Worm (Caenorhabditis elegans) whole organism, L1 larva: Measurements from ENCODE around the gene paf-2.

Source experiments
- C34B4.2 ChIP-seq: sonication (generic microtip); optimal IDR thresholded peaks from 2 replicates; lab custom pipeline; 2017; ENCODE audit warnings: mild to moderate bottlenecking, missing genetic modification characterization, missing compliant biosample characterization
- aly-2 ChIP-seq: fragments of 150-350 bp; optimal IDR thresholded peaks from 2 replicates; lab custom pipeline; 2014; ENCODE audit warnings: missing biosample characterization, missing genetic modification characterization
- ceh-82 ChIP-seq, 3 experiments: fragments of 150-350 bp in 1 of 3; sonication (generic microtip) in 2 of 3; optimal IDR thresholded peaks; 2 replicates each; lab custom pipeline; 2014 to 2017; ENCODE audit warnings: missing biosample characterization in 3 of 3, missing genetic modification characterization in 3 of 3
- ceh-88 ChIP-seq: fragments of 200-800 bp; sonication (Bioruptor generic); IDR thresholded peaks from 2 replicates; pipeline ENCODE4 v1.3.6; 2022; ENCODE audit warnings: missing genetic modification characterization, missing compliant biosample characterization
- ces-1 ChIP-seq: fragments of 150-350 bp; optimal IDR thresholded peaks from 2 replicates; lab custom pipeline; 2014; ENCODE audit warnings: missing biosample characterization, missing genetic modification reagents, missing genetic modification characterization
- dpl-1 ChIP-seq, 3 experiments: fragments of 150-350 bp in 2 of 3; sonication (generic microtip) in 1 of 3; optimal IDR thresholded peaks; 2 replicates each; lab custom pipeline; 2014 to 2017; ENCODE audit warnings: missing biosample characterization in 3 of 3, missing genetic modification characterization in 3 of 3, missing genetic modification reagents in 3 of 3
- dsc-1 ChIP-seq: sonication (generic microtip); optimal IDR thresholded peaks from 2 replicates; lab custom pipeline; 2016; ENCODE audit warnings: mild to moderate bottlenecking, missing genetic modification characterization, missing compliant biosample characterization
- efl-1 ChIP-seq, 4 experiments: fragments of 150-350 bp; optimal IDR thresholded peaks in 3 of 4; peaks in 1 of 4; 1 replicate in 1 of 4; 2 replicates in 3 of 4; lab custom pipeline; 2014; ENCODE audit warnings: missing biosample characterization in 2 of 4, missing genetic modification characterization in 2 of 4, missing genetic modification reagents in 2 of 4
- egl-13 ChIP-seq: sonication (generic microtip); optimal IDR thresholded peaks from 2 replicates; lab custom pipeline; 2016; ENCODE audit warnings: missing genotype, missing genetic modification reagents, missing genetic modification characterization, missing compliant biosample characterization
- elt-2 ChIP-seq: sonication (generic microtip); optimal IDR thresholded peaks from 2 replicates; lab custom pipeline; 2016; ENCODE audit warnings: missing genetic modification characterization, mild to moderate bottlenecking, inconsistent platforms, missing compliant biosample characterization, missing genetic modification reagents
- fkh-10 ChIP-seq: sonication (generic microtip); optimal IDR thresholded peaks from 2 replicates; lab custom pipeline; 2017; ENCODE audit warnings: missing biosample characterization, missing genetic modification reagents, missing genetic modification characterization
- fkh-4 ChIP-seq: sonication (generic microtip); optimal IDR thresholded peaks from 2 replicates; lab custom pipeline; 2016; ENCODE audit warnings: missing compliant biosample characterization, missing genetic modification characterization, borderline replicate concordance
- hpl-2 ChIP-seq: fragments of 150-350 bp; optimal IDR thresholded peaks from 2 replicates; lab custom pipeline; 2014; ENCODE audit warnings: missing biosample characterization, missing genetic modification reagents, missing genetic modification characterization
- jun-1 ChIP-seq: fragments of 150-350 bp; optimal IDR thresholded peaks from 2 replicates; lab custom pipeline; 2014; ENCODE audit warnings: missing biosample characterization, missing genetic modification reagents, missing genetic modification characterization
- lin-13 ChIP-seq: fragments of 150-350 bp; optimal IDR thresholded peaks from 2 replicates; lab custom pipeline; 2014; ENCODE audit warnings: missing biosample characterization, missing genetic modification reagents, missing genetic modification characterization
- lin-14 ChIP-seq: fragments of 200-800 bp; sonication (Bioruptor generic); optimal IDR thresholded peaks from 2 replicates; lab custom pipeline; 2018; ENCODE audit warnings: mild to moderate bottlenecking, missing genetic modification characterization, moderate library complexity, missing compliant biosample characterization
- lin-35 ChIP-seq, 2 experiments: fragments of 150-350 bp; optimal IDR thresholded peaks; 2 replicates each; lab custom pipeline; 2014; ENCODE audit warnings: missing biosample characterization in 2 of 2, missing genetic modification characterization in 2 of 2, missing genetic modification reagents in 2 of 2
- lin-39 ChIP-seq: fragments of 150-350 bp; optimal IDR thresholded peaks from 2 replicates; lab custom pipeline; 2014; ENCODE audit warnings: missing biosample characterization, missing genetic modification reagents, missing genetic modification characterization
- lir-3 ChIP-seq: sonication (generic microtip); optimal IDR thresholded peaks from 2 replicates; lab custom pipeline; 2016; ENCODE audit warnings: mild to moderate bottlenecking, missing genetic modification characterization, moderate library complexity, missing compliant biosample characterization; ENCODE audit not compliant: poor library complexity
- mep-1 ChIP-seq: fragments of 150-350 bp; optimal IDR thresholded peaks from 2 replicates; lab custom pipeline; 2014; ENCODE audit warnings: missing biosample characterization, missing genetic modification characterization
- nhr-11 ChIP-seq: fragments of 150-350 bp; optimal IDR thresholded peaks from 2 replicates; lab custom pipeline; 2014; ENCODE audit warnings: missing biosample characterization, missing genetic modification characterization
- nhr-19 ChIP-seq: fragments of 200-800 bp; sonication (Bioruptor generic); conservative IDR thresholded peaks from 2 replicates; pipeline ENCODE4 v1.3.6; 2022; ENCODE audit warnings: missing genetic modification characterization, missing compliant biosample characterization
- nhr-20 ChIP-seq: sonication (generic microtip); optimal IDR thresholded peaks from 2 replicates; lab custom pipeline; 2016; ENCODE audit warnings: mild to moderate bottlenecking, missing genetic modification characterization, missing compliant biosample characterization
- nhr-237 ChIP-seq: fragments of 150-350 bp; optimal IDR thresholded peaks from 2 replicates; lab custom pipeline; 2014; ENCODE audit warnings: missing biosample characterization, missing genetic modification characterization
- nhr-28 ChIP-seq: fragments of 150-350 bp; optimal IDR thresholded peaks from 2 replicates; lab custom pipeline; 2014; ENCODE audit warnings: missing biosample characterization, missing genetic modification characterization
- nhr-84 ChIP-seq: sonication (generic microtip); optimal IDR thresholded peaks from 2 replicates; lab custom pipeline; 2017; ENCODE audit warnings: missing biosample characterization, missing genetic modification characterization
- nhr-90 ChIP-seq: sonication (generic microtip); optimal IDR thresholded peaks from 2 replicates; lab custom pipeline; 2016; ENCODE audit warnings: mild to moderate bottlenecking, missing genetic modification characterization, missing compliant biosample characterization; ENCODE audit not compliant: poor library complexity
- pqm-1 ChIP-seq: sonication (generic microtip); optimal IDR thresholded peaks from 3 replicates; lab custom pipeline; 2017; ENCODE audit warnings: missing biosample characterization, missing genetic modification characterization
- rnt-1 ChIP-seq: sonication (generic microtip); optimal IDR thresholded peaks from 2 replicates; lab custom pipeline; 2016; ENCODE audit warnings: mild to moderate bottlenecking, missing genetic modification characterization, moderate library complexity, missing compliant biosample characterization
- skn-1 ChIP-seq: fragments of 150-350 bp; optimal IDR thresholded peaks from 2 replicates; lab custom pipeline; 2014; ENCODE audit warnings: missing biosample characterization, missing genetic modification characterization
- snpc-4 ChIP-seq: fragments of 150-350 bp; optimal IDR thresholded peaks from 2 replicates; lab custom pipeline; 2014; ENCODE audit warnings: missing biosample characterization, missing genetic modification characterization
- snu-23 ChIP-seq: sonication (generic microtip); optimal IDR thresholded peaks from 2 replicates; lab custom pipeline; 2016; ENCODE audit warnings: missing genetic modification characterization, missing compliant biosample characterization
- sox-4 ChIP-seq: sonication (generic microtip); optimal IDR thresholded peaks from 2 replicates; lab custom pipeline; 2016; ENCODE audit warnings: missing genetic modification characterization, missing compliant biosample characterization
- sptf-1 ChIP-seq: fragments of 150-350 bp; optimal IDR thresholded peaks from 2 replicates; lab custom pipeline; 2014; ENCODE audit warnings: missing biosample characterization, missing genetic modification characterization
- sup-37 ChIP-seq: fragments of 200-800 bp; sonication (Bioruptor generic); optimal IDR thresholded peaks from 2 replicates; lab custom pipeline; 2018; ENCODE audit warnings: mild to moderate bottlenecking, missing genetic modification characterization, missing compliant biosample characterization
- swsn-7 ChIP-seq: sonication (generic microtip); optimal IDR thresholded peaks from 2 replicates; lab custom pipeline; 2016; ENCODE audit warnings: missing genetic modification characterization, missing compliant biosample characterization
- unc-130 ChIP-seq: fragments of 150-350 bp; optimal IDR thresholded peaks from 2 replicates; lab custom pipeline; 2017; ENCODE audit warnings: missing biosample characterization, missing genetic modification characterization, inconsistent platforms
- unc-62 ChIP-seq: fragments of 150-350 bp; optimal IDR thresholded peaks from 2 replicates; lab custom pipeline; 2014; ENCODE audit warnings: missing biosample characterization, missing genetic modification reagents, missing genetic modification characterization
- unc-98 ChIP-seq: fragments of 200-800 bp; sonication (Bioruptor generic); IDR thresholded peaks from 2 replicates; pipeline ENCODE4 v1.3.6; 2022; ENCODE audit warnings: missing genetic modification characterization, missing compliant biosample characterization
- vab-15 ChIP-seq: sonication (generic microtip); optimal IDR thresholded peaks from 2 replicates; lab custom pipeline; 2017; ENCODE audit warnings: missing genotype, mild to moderate bottlenecking, missing genetic modification characterization, missing compliant biosample characterization
- ztf-11 ChIP-seq, 2 experiments: sonication (generic microtip); optimal IDR thresholded peaks; 2 replicates each; lab custom pipeline; 2016 to 2017; ENCODE audit warnings: missing genetic modification characterization in 2 of 2, missing biosample characterization in 1 of 2, missing compliant biosample characterization in 1 of 2

The paf-2 gene

ce11 chrX:4283989-4284388, 13.6 kb downstream of the paf-2 start, which contains the start of gene ets-10:
Gene ets-10 (plus strand): TSS chrX:4284189.
- TF ChIP-seq snpc-4 (tag; lab: Kevin White, UChicago) (no peak), efl-1 (optimal IDR thresholded peaks at IDR 0.05; lab: Kevin White, UChicago) (no peak), efl-1 (GFP tag; optimal IDR thresholded peaks at IDR 0.05 in 1 of 2; lab: Kevin White, UChicago) (peak in 1 of 2 experiments; percentile 65), sox-4 (tag; lab: Kevin White, UChicago) (no peak)

DNA sequence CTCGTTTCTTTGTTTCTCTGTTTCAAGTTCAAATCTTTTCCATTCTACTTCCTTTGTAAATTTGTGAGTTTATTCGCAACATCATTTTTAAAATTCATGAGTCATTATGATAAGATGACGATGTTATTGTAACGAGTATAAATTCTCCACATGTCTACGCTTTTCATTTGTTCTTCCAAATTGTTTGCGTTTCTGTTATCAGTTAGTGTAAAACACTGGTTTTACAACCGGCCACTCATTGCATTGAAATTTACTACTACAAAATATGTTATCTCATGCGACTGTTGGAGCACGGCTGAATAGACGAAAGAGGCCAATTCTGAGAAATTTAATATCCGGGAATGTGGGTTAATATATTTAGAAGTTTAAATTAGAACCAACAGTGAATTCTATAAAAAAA, 15.2 kb downstream of the paf-2 start, which contains the start of gene C52B9.19:
Gene C52B9.19, plus strand, starts transcription at position 176 of the 400 bp plus-strand sequence.
- TF ChIP-seq snpc-4 (tag; lab: Kevin White, UChicago) = no peak
- TF ChIP-seq lin-13 (GFP tag; lab: Kevin White, UChicago) = no peak
- TF ChIP-seq efl-1 (optimal IDR thresholded peaks at IDR 0.05; lab: Kevin White, UChicago) = no peak
- no peak for TF ChIP-seq efl-1 (GFP tag; optimal IDR thresholded peaks at IDR 0.05 in 1 of 2; lab: Kevin White, UChicago)
- peak; percentile 24 for TF ChIP-seq jun-1 (tag; lab: Kevin White, UChicago)
- no peak for TF ChIP-seq snu-23 (GFP tag; lab: Kevin White, UChicago)
- TF ChIP-seq ceh-82 (tag; optimal IDR thresholded peaks at IDR 0.05; lab: Kevin White, UChicago) = no peak
- TF ChIP-seq elt-2 (tag; lab: Kevin White, UChicago) = peak; percentile 71
- no peak for TF ChIP-seq aly-2 (tag; lab: Kevin White, UChicago)
- TF ChIP-seq C34B4.2 (tag; lab: Kevin White, UChicago) = no peak
- no peak for TF ChIP-seq ces-1 (GFP tag; lab: Kevin White, UChicago)
- no peak for TF ChIP-seq lir-3 (tag; lab: Kevin White, UChicago)
- TF ChIP-seq pqm-1 (tag; lab: Kevin White, UChicago) = peak; percentile 45
- no peak for TF ChIP-seq fkh-10
- TF ChIP-seq nhr-84 (tag; lab: Kevin White, UChicago) = no peak
- no peak for TF ChIP-seq lin-14 (GFP tag; lab: Kevin White, UChicago)
- no peak for TF ChIP-seq nhr-20 (tag; lab: Kevin White, UChicago)

DNA sequence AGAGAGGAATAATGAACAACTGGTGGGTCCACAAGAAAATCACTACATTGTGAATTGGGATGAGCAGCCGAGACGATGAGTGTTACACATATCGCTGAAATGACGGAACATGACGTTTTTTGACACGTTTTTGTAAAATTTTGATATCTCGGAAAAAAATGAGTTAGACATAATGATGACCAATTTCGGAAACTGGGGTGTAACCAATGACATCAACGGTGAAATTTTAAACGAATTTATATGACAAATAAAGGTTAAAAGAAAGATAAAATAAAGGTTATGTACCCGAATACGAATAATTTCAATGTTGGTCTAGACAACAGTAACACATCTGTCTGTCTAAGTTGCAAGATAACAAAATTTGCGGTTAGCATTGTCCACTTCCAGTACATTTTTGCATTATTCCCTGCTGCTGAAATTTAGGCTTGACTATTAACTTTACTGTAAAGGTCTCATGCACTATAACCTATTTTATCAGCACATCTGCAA, 18.2 kb downstream of the paf-2 start, which contains the start of the genes twk-28 and ets-9:
Gene twk-28, minus strand, starts transcription at position 51 of the 489 bp plus-strand sequence.
Gene ets-9, plus strand, starts transcription at position 410 of the 489 bp plus-strand sequence.
- TF ChIP-seq rnt-1 = peak; percentile 30
- TF ChIP-seq dpl-1 (GFP tag; optimal IDR thresholded peaks at IDR 0.05; lab: Kevin White, UChicago) = no peak
- no peak for TF ChIP-seq unc-98
- TF ChIP-seq, all 84 proteins: peak for 1

- TF ChIP-seq vab-15 = no peak
- TF ChIP-seq nhr-90 (tag; lab: Kevin White, UChicago) = no peak
- no peak for TF ChIP-seq lir-3 (tag; lab: Kevin White, UChicago)
- TF ChIP-seq jun-1 (tag; lab: Kevin White, UChicago) = no peak
- no peak for TF ChIP-seq lin-35 (GFP tag; optimal IDR thresholded peaks at IDR 0.05; lab: Kevin White, UChicago)
- no peak for TF ChIP-seq mep-1
- no peak for TF ChIP-seq dsc-1 (tag; lab: Kevin White, UChicago)
- no peak for TF ChIP-seq swsn-7 (tag; lab: Kevin White, UChicago)
- TF ChIP-seq unc-130 (tag; lab: Kevin White, UChicago) = no peak
- TF ChIP-seq egl-13 = no peak
- no peak for TF ChIP-seq hpl-2
- no peak for TF ChIP-seq nhr-19 (GFP tag; lab: Robert Waterston, UW)
These were observed 23.4 kb downstream of the paf-2 start, which contains the start of gene mec-18 for ce11 chrX:4274116-4274515. Gene mec-18 (minus strand): TSS chrX:4274216.

- no peak for TF ChIP-seq ztf-11 (tag; optimal IDR thresholded peaks at IDR 0.05; lab: Kevin White, UChicago)
- TF ChIP-seq ces-1 (GFP tag; lab: Kevin White, UChicago) = no peak
- no peak for TF ChIP-seq swsn-7 (tag; lab: Kevin White, UChicago)
- TF ChIP-seq egl-13 = no peak
- TF ChIP-seq nhr-11 (tag; lab: Kevin White, UChicago) = no peak
- TF ChIP-seq unc-130 (tag; lab: Kevin White, UChicago) = no peak
- TF ChIP-seq skn-1 (tag; lab: Kevin White, UChicago) = no peak
- TF ChIP-seq nhr-28 = no peak
- no peak for TF ChIP-seq lin-39
- no peak for TF ChIP-seq fkh-4 (tag; lab: Kevin White, UChicago)
- no peak for TF ChIP-seq sptf-1 (tag; lab: Kevin White, UChicago)
- TF ChIP-seq nhr-20 (tag; lab: Kevin White, UChicago) = no peak
- no peak for TF ChIP-seq lir-3 (tag; lab: Kevin White, UChicago)
- no peak for TF ChIP-seq ceh-88 (GFP tag; lab: Robert Waterston, UW)
- no peak for TF ChIP-seq sup-37 (GFP tag; lab: Kevin White, UChicago)
- no peak for TF ChIP-seq unc-62 (GFP tag; lab: Kevin White, UChicago)
- no peak for TF ChIP-seq nhr-237 (tag; lab: Kevin White, UChicago)
- TF ChIP-seq, all 84 proteins: peak for 0
These were observed 23.9 kb downstream of the paf-2 start, which contains the start of gene C52B9.10 for ce11 chrX:4273614-4274013. Gene C52B9.10 (plus strand): TSS chrX:4273914.
